Worm (Caenorhabditis elegans) whole organism, L4 larva: Measurements from ENCODE around the gene nud-1.

Source experiments
- F26F4.8 ChIP-seq: fragments of 200-800 bp; sonication (Bioruptor generic); conservative IDR thresholded peaks from 2 replicates; pipeline ENCODE4 v1.3.6; 2022; ENCODE audit warnings: missing genetic modification characterization, missing compliant biosample characterization
- F37D6.2 ChIP-seq: sonication (generic microtip); optimal IDR thresholded peaks from 2 replicates; lab custom pipeline; 2016; ENCODE audit warnings: mild to moderate bottlenecking, missing genetic modification characterization, missing compliant biosample characterization
- R02D3.7 ChIP-seq: fragments of 150-350 bp; sonication (generic microtip); optimal IDR thresholded peaks from 3 replicates; lab custom pipeline; 2014; ENCODE audit warnings: missing biosample characterization, missing genetic modification characterization
- Y48G9A.11 ChIP-seq: fragments of 200-800 bp; sonication (Bioruptor generic); IDR thresholded peaks from 2 replicates; pipeline ENCODE4 v1.3.6; 2022; ENCODE audit warnings: missing genetic modification reagents, missing genetic modification characterization, missing compliant biosample characterization
- aha-1 ChIP-seq: fragments of 150-350 bp; peaks from one replicate; lab custom pipeline; 2014; ENCODE audit warnings: missing biosample characterization, missing genetic modification characterization
- arid-1 ChIP-seq: fragments of 200-800 bp; sonication (Bioruptor generic); conservative IDR thresholded peaks from 2 replicates; pipeline ENCODE4 v1.3.6; 2022; ENCODE audit warnings: missing genetic modification reagents, missing genetic modification characterization, missing compliant biosample characterization
- ceh-28 ChIP-seq: fragments of 150-350 bp; optimal IDR thresholded peaks from 2 replicates; lab custom pipeline; 2014; ENCODE audit warnings: missing biosample characterization, missing genetic modification reagents, missing genetic modification characterization
- dmd-8 ChIP-seq: fragments of 200-800 bp; sonication (Bioruptor generic); IDR thresholded peaks from 2 replicates; pipeline ENCODE4 v1.3.6; 2022; ENCODE audit warnings: missing genetic modification characterization, missing compliant biosample characterization
- dpl-1 ChIP-seq: fragments of 150-350 bp; optimal IDR thresholded peaks from 2 replicates; lab custom pipeline; 2014; ENCODE audit warnings: missing biosample characterization, missing genetic modification reagents, missing genetic modification characterization
- dve-1 ChIP-seq: sonication (generic microtip); optimal IDR thresholded peaks from 2 replicates; lab custom pipeline; 2017; ENCODE audit warnings: antibody characterized with exemption, mild to moderate bottlenecking, missing genetic modification characterization, missing compliant biosample characterization; ENCODE audit not compliant: insufficient read depth
- egl-43 ChIP-seq: fragments of 200-800 bp; sonication (Bioruptor generic); IDR thresholded peaks from 2 replicates; pipeline ENCODE4 v1.3.6; 2022; ENCODE audit warnings: missing genetic modification reagents, missing genetic modification characterization, missing compliant biosample characterization
- fkh-10 ChIP-seq: fragments of 150-350 bp; optimal IDR thresholded peaks from 2 replicates; lab custom pipeline; 2014; ENCODE audit warnings: missing biosample characterization, missing genetic modification reagents, missing genetic modification characterization
- jun-1 ChIP-seq: fragments of 150-350 bp; optimal IDR thresholded peaks from 2 replicates; lab custom pipeline; 2014; ENCODE audit warnings: missing biosample characterization, missing genetic modification reagents, missing genetic modification characterization
- lin-15B ChIP-seq: fragments of 150-350 bp; sonication (generic microtip); optimal IDR thresholded peaks from 3 replicates; lab custom pipeline; 2014; ENCODE audit warnings: missing biosample characterization, missing genetic modification characterization
- lin-29 ChIP-seq: fragments of 200-800 bp; sonication (Bioruptor generic); IDR thresholded peaks from 2 replicates; pipeline ENCODE4 v1.3.6; 2022; ENCODE audit warnings: missing genetic modification reagents, missing genetic modification characterization, missing compliant biosample characterization
- lsy-2 ChIP-seq, 2 experiments: fragments of 150-350 bp in 1 of 2; sonication (generic microtip) in 1 of 2; optimal IDR thresholded peaks; 2 replicates each; lab custom pipeline; 2014 to 2017; ENCODE audit warnings: missing biosample characterization in 2 of 2, missing genetic modification characterization in 2 of 2
- mdl-1 ChIP-seq, 2 experiments: fragments of 150-350 bp in 1 of 2; sonication (generic microtip) in 1 of 2; optimal IDR thresholded peaks; 2 replicates each; lab custom pipeline; 2014 to 2017; ENCODE audit warnings: missing biosample characterization in 2 of 2, missing genetic modification characterization in 2 of 2
- mdt-29 ChIP-seq: fragments of 200-800 bp; sonication (Bioruptor generic); IDR thresholded peaks from 2 replicates; pipeline ENCODE4 v1.3.6; 2022; ENCODE audit warnings: missing genetic modification reagents, missing genetic modification characterization, missing compliant biosample characterization
- nhr-10 ChIP-seq: fragments of 150-350 bp; optimal IDR thresholded peaks from 2 replicates; lab custom pipeline; 2014; ENCODE audit warnings: missing biosample characterization, missing genetic modification characterization
- nhr-11 ChIP-seq: fragments of 150-350 bp; optimal IDR thresholded peaks from 2 replicates; lab custom pipeline; 2014; ENCODE audit warnings: missing biosample characterization, missing genetic modification characterization
- nhr-41 ChIP-seq: fragments of 200-800 bp; sonication (Bioruptor generic); IDR thresholded peaks from 2 replicates; pipeline ENCODE4 v1.3.6; 2022; ENCODE audit warnings: missing genetic modification reagents, missing genetic modification characterization, missing compliant biosample characterization
- nhr-6 ChIP-seq: fragments of 150-350 bp; optimal IDR thresholded peaks from 2 replicates; lab custom pipeline; 2014; ENCODE audit warnings: missing biosample characterization, missing genetic modification characterization
- rbr-2 ChIP-seq: sonication (generic microtip); optimal IDR thresholded peaks from 2 replicates; lab custom pipeline; 2016; ENCODE audit warnings: missing genotype, missing genetic modification characterization, missing compliant biosample characterization
- skn-1 ChIP-seq: fragments of 150-350 bp; optimal IDR thresholded peaks from 2 replicates; lab custom pipeline; 2014; ENCODE audit warnings: missing biosample characterization, missing genetic modification characterization
- spr-1 ChIP-seq: sonication (generic microtip); optimal IDR thresholded peaks from 2 replicates; lab custom pipeline; 2016; ENCODE audit warnings: mild to moderate bottlenecking, missing genetic modification characterization, missing compliant biosample characterization
- unc-62 ChIP-seq, 3 experiments: fragments of 150-350 bp in 1 of 3; sonication (generic microtip); optimal IDR thresholded peaks in 2 of 3; peaks in 1 of 3; 1 replicate in 1 of 3; 2 replicates in 2 of 3; lab custom pipeline; 2014 to 2017; ENCODE audit warnings: missing biosample characterization in 3 of 3, missing genetic modification characterization in 3 of 3, missing genetic modification reagents in 3 of 3, missing genotype in 1 of 3
- vab-7 ChIP-seq: fragments of 200-800 bp; sonication (Bioruptor generic); IDR thresholded peaks from 2 replicates; pipeline ENCODE4 v1.3.6; 2022; ENCODE audit warnings: missing genetic modification reagents, missing genetic modification characterization, missing compliant biosample characterization
- zfp-3 ChIP-seq: fragments of 200-800 bp; sonication (Bioruptor generic); conservative IDR thresholded peaks from 2 replicates; pipeline ENCODE4 v1.3.6; 2022; ENCODE audit warnings: missing genetic modification reagents, missing genetic modification characterization, missing compliant biosample characterization

The nud-1 gene

DNA sequence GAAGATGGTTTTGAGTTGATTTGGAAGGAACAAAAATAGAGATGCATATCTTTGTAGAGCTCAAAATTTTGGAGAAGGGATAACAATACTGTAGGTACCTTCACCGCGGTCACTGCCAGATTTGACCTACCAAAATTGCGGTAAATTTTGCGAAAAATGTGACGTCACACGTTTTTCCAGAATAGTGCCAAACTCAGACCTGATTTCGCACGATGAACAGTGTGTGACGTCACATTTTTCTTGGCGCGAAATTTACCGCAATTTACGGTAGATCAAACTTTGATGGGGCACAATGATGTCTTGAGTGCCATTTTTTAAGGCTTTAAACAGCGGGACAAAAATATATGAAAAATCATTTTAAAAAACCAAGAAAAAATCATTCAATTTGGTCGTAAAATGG is 12.4 kb upstream of the nud-1 start:
- TF ChIP-seq spr-1 (tag; lab: Kevin White, UChicago) = no peak
- no peak for TF ChIP-seq lin-29 (GFP tag; lab: Robert Waterston, UW)
- TF ChIP-seq F26F4.8 (GFP tag; lab: Robert Waterston, UW) = no peak
- TF ChIP-seq ceh-28 (tag; lab: Kevin White, UChicago) = no peak
- TF ChIP-seq Y48G9A.11 (GFP tag; lab: Robert Waterston, UW) = no peak
- TF ChIP-seq lin-15B = no peak
- TF ChIP-seq, all 104 proteins: peak for 0

DNA sequence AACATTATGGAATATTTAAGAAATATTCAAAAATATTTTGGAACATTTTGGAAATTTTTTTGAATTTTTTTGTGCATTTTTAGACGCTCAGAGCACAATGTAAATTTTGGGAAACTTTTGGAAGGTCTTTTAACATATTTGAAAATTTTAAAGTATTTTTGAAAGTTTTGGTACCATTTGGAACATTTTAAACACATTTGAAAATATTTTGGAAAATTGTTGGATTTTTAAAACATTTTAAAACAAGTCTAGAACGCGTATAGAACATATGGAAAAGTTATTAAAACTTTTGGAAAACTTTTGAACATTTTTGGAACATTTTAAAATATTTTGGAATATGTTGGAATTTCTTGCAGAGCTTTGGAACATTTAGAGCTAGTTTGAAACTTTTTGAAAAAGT is 7.6 kb upstream of the nud-1 start, which contains the start of gene sdz-20:
sdz-20 (plus strand) TSS at position 301 of the 400 bp plus-strand sequence.
- no peak for TF ChIP-seq nhr-10
- no peak for TF ChIP-seq nhr-6 (tag; lab: Kevin White, UChicago)
- no peak for TF ChIP-seq egl-43 (GFP tag; lab: Robert Waterston, UW)
- TF ChIP-seq zfp-3 (GFP tag; lab: Robert Waterston, UW) = no peak
- TF ChIP-seq mdt-29 (GFP tag; lab: Robert Waterston, UW) = no peak
- TF ChIP-seq nhr-11 (tag; lab: Kevin White, UChicago) = no peak
- no peak for TF ChIP-seq jun-1
- TF ChIP-seq dmd-8 = no peak
- no peak for TF ChIP-seq mdl-1 (tag; optimal IDR thresholded peaks at IDR 0.05; lab: Kevin White, UChicago)
- TF ChIP-seq R02D3.7 (tag; lab: Kevin White, UChicago) = no peak

DNA sequence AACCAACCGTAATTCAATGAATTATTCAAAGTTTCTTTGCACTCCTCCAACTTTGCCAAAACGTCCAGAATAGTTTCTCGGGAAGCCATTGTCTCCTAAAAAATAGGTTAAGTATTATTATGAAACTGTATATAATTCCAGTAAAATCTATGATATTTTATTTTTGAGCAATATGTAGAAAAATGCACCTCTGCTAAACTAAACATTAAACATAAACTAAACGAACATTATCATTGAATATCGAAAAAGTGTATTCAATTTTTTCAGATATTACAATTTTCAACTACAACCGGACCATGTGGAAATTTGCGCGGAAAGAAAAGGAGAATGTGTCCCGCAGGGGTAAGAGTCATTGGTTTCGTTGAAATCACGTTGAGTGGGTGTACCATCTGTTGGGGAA is 1.7 kb upstream of the nud-1 start, which contains the start of gene F53A2.3:
F53A2.3 (minus strand) TSS at position 101 of the 400 bp plus-strand sequence.
- TF ChIP-seq vab-7 (GFP tag; lab: Robert Waterston, UW) (no peak), skn-1 (tag; lab: Kevin White, UChicago) (no peak), rbr-2 (tag; lab: Kevin White, UChicago) (no peak)
- TF ChIP-seq, all 104 proteins: peak for 0

DNA sequence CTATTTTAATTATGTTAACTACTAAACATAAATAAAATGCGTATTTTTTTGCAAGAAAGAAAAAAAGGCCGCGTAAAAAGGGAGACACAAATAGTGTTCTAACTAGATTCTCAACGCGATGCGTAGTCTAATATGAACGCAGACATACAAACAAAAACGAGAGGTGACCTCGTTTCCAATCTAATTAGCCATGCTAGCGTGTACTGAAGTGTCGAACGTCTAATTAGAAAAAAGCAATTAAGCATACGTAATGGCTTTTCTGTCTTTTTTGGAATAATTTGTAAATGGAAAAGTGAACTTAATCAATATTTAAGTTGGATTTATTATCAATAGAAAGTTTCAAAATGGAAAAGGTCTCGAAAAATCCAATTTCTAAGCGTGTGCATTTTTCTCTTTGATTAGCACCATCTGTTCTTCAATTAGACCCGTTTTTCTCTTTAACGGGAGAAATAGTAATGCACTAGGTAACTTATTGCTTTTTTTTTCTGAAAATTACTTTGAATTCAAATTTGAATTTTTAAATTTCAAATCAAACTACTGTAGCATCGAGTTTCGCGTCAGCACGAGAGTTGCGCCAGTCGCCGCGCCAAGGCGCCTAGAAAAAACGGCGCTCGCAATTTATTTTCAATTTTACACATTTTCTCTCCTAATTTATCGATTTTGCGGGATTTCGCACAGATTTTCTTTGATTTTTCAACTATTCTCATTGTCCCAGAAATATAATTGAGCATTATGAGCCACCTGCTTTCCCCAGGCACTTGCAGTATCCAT is 638 bp upstream of the nud-1 start:
- TF ChIP-seq lsy-2 (tag; optimal IDR thresholded peaks at IDR 0.05; lab: Kevin White, UChicago) = peak in 1 of 2 experiments; percentile 55
- TF ChIP-seq aha-1 = peak; percentile 52
- peak; percentile 72 for TF ChIP-seq dpl-1 (GFP tag; lab: Kevin White, UChicago)
- TF ChIP-seq nhr-10 = no peak

DNA sequence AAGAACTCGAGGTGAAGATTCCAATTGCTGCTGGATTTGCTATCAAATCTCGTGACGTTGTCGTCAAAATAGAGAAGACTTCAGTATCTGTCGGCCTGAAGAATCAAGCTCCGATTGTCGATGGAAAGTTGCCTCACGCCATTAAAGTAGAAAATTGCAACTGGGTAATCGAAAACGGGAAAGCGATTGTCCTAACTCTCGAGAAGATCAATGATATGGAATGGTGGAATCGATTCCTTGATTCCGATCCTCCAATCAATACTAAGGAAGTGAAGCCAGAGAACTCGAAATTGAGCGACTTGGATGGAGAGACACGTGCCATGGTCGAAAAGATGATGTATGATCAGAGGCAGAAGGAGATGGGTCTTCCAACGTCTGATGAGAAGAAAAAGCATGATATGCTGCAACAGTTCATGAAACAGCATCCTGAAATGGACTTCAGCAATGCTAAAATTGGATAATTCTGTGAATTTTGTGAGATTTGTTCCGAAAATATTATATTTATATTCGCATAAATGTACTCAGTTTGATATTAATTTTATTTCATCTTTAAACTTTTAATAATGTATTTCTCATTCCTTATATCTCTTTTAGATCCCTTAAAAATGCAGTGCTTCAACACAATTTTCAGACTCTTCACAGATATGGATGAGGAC is 880 bp downstream of the nud-1 start, which contains the start of gene dro-1:
dro-1 (plus strand) TSS at position 606 of the 656 bp plus-strand sequence.
- TF ChIP-seq fkh-10 (GFP tag; lab: Kevin White, UChicago) = no peak
- no peak for TF ChIP-seq arid-1
- peak in 1 of 2 experiments; percentile 93 for TF ChIP-seq unc-62 (GFP tag; optimal IDR thresholded peaks at IDR 0.05 in 1 of 2; lab: Kevin White, UChicago)
- TF ChIP-seq unc-62 (tag; optimal IDR thresholded peaks at IDR 0.05; lab: Kevin White, UChicago) = no peak

DNA sequence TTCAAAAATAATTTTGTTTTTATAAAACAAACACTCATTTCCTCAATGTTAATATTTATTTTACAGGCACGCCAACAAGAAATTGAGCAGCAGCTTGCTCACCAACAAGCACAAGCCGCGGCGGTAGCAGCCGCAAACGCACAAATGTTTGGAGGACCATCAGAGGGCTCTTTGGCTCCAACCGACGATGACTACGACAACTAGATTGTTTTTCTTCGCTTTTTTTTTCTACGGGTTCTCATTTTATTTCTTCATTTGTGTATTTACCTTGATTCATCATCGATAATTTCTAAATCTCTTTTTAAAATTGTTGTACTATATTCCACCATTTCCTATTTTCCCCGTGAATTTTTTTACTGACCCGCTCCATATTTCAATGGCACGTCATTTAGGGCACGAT is 1.8 kb downstream of the nud-1 start, which contains the start of gene ife-1:
ife-1 (plus strand) TSS at position 301 of the 400 bp plus-strand sequence.
- no peak for TF ChIP-seq zfp-3 (GFP tag; lab: Robert Waterston, UW)
- no peak for TF ChIP-seq nhr-41 (GFP tag; lab: Robert Waterston, UW)
- no peak for TF ChIP-seq F37D6.2 (tag; lab: Kevin White, UChicago)
- TF ChIP-seq lin-15B = no peak
- no peak for TF ChIP-seq nhr-11 (tag; lab: Kevin White, UChicago)
- TF ChIP-seq R02D3.7 (tag; lab: Kevin White, UChicago) = no peak
- TF ChIP-seq dve-1 (tag; lab: Kevin White, UChicago) = no peak
